Fruit fly (Drosophila melanogaster) whole organism, embryonic: ENCODE measurements around the gene Atg14.
A peak's percentile ranks its signal among the peaks of the same experiment; 100 is the strongest.

Experiments
- Abd-B ChIP-seq: fragments of 200-800 bp; sonication (Bioruptor generic); optimal IDR thresholded peaks from 2 replicates; lab custom pipeline; 2018; ENCODE audit warnings: missing biosample characterization, mild to moderate bottlenecking, missing genetic modification characterization, moderate library complexity
- Bgb ChIP-seq: fragments of 200-800 bp; sonication (Bioruptor generic); IDR thresholded peaks from 2 replicates; pipeline ENCODE4 v1.3.6; 2022; ENCODE audit warnings: missing biosample characterization, missing genetic modification characterization; ENCODE audit not compliant: partially characterized antibody
- Bteb2 ChIP-seq: fragments of 200-800 bp; sonication (Bioruptor generic); optimal IDR thresholded peaks from 2 replicates; lab custom pipeline; 2016; ENCODE audit warnings: missing biosample characterization, missing genetic modification characterization
- CG11723 ChIP-seq: fragments of 200-800 bp; sonication (Bioruptor generic); optimal IDR thresholded peaks from 2 replicates; lab custom pipeline; 2017; ENCODE audit warnings: missing biosample characterization, mild to moderate bottlenecking, missing genetic modification characterization
- CG12104 ChIP-seq: fragments of 200-800 bp; sonication (Bioruptor generic); optimal IDR thresholded peaks from 3 replicates; lab custom pipeline; 2016; ENCODE audit warnings: missing biosample characterization, missing genetic modification characterization
- CG12219 ChIP-seq: fragments of 200-800 bp; sonication (Bioruptor generic); optimal IDR thresholded peaks from 3 replicates; lab custom pipeline; 2018; ENCODE audit warnings: missing biosample characterization, mild to moderate bottlenecking, missing genetic modification characterization
- CG14667 ChIP-seq: fragments of 200-800 bp; sonication (Bioruptor generic); IDR thresholded peaks from 2 replicates; pipeline ENCODE4 v1.3.6; 2022; ENCODE audit warnings: missing biosample characterization, missing genetic modification characterization
- CG15011 ChIP-seq: fragments of 200-800 bp; sonication (Bioruptor generic); optimal IDR thresholded peaks from 3 replicates; lab custom pipeline; 2018; ENCODE audit warnings: missing biosample characterization, mild to moderate bottlenecking, missing genetic modification characterization
- CG1529 ChIP-seq: fragments of 200-800 bp; sonication (Bioruptor generic); optimal IDR thresholded peaks from 3 replicates; lab custom pipeline; 2018; ENCODE audit warnings: missing biosample characterization, missing genetic modification characterization
- CG1603 ChIP-seq: fragments of 200-800 bp; sonication (Bioruptor generic); optimal IDR thresholded peaks from 2 replicates; lab custom pipeline; 2019; ENCODE audit warnings: missing biosample characterization, mild to moderate bottlenecking, missing genetic modification characterization, moderate library complexity
- CG1832 ChIP-seq: fragments of 200-800 bp; sonication (Bioruptor generic); optimal IDR thresholded peaks from 2 replicates; lab custom pipeline; 2017; ENCODE audit warnings: missing biosample characterization, mild to moderate bottlenecking, missing genetic modification characterization, inconsistent platforms
- CG18476 ChIP-seq: fragments of 200-800 bp; sonication (Bioruptor generic); optimal IDR thresholded peaks from 2 replicates; lab custom pipeline; 2016; ENCODE audit warnings: missing biosample characterization, mild to moderate bottlenecking, missing genetic modification characterization
- CG2202 ChIP-seq: fragments of 200-800 bp; sonication (Bioruptor generic); optimal IDR thresholded peaks from 2 replicates; lab custom pipeline; 2018; ENCODE audit warnings: missing biosample characterization, mild to moderate bottlenecking, missing genetic modification characterization
- CG34224 ChIP-seq: fragments of 200-800 bp; sonication (Bioruptor generic); IDR thresholded peaks from 3 replicates; pipeline ENCODE4 v1.3.6; 2022; ENCODE audit warnings: missing biosample characterization, missing genetic modification characterization; ENCODE audit not compliant: partially characterized antibody
- CG6683 ChIP-seq: fragments of 200-800 bp; sonication (Bioruptor generic); optimal IDR thresholded peaks from 2 replicates; lab custom pipeline; 2017; ENCODE audit warnings: missing biosample characterization, mild to moderate bottlenecking, missing genetic modification characterization, missing genetic modification reagents
- CG7963 ChIP-seq: fragments of 200-800 bp; sonication (Bioruptor generic); IDR thresholded peaks from 3 replicates; pipeline ENCODE4 v1.3.6; 2022; ENCODE audit warnings: missing biosample characterization, missing genetic modification characterization; ENCODE audit not compliant: partially characterized antibody
- CG8388 ChIP-seq: fragments of 200-800 bp; sonication (Bioruptor generic); optimal IDR thresholded peaks from 2 replicates; lab custom pipeline; 2019; ENCODE audit warnings: missing biosample characterization, mild to moderate bottlenecking, missing genetic modification characterization, moderate library complexity
- CG8944 ChIP-seq: fragments of 200-800 bp; sonication (Bioruptor generic); optimal IDR thresholded peaks from 3 replicates; lab custom pipeline; 2016; ENCODE audit warnings: missing biosample characterization, missing genetic modification characterization
- CrebB ChIP-seq: fragments of 200-800 bp; sonication (Bioruptor generic); optimal IDR thresholded peaks from 3 replicates; lab custom pipeline; 2018; ENCODE audit warnings: missing biosample characterization, mild to moderate bottlenecking, missing genetic modification characterization
- Dfd ChIP-seq, 2 experiments: fragments of >200 bp; optimal IDR thresholded peaks; 2 replicates each; lab custom pipeline; 2017; ENCODE audit warnings: missing biosample characterization in 2 of 2, missing genetic modification characterization in 2 of 2
- Doc2 ChIP-seq: fragments of 200-800 bp; sonication (Bioruptor generic); IDR thresholded peaks from 2 replicates; pipeline ENCODE4 v1.3.6; 2022; ENCODE audit warnings: missing biosample characterization, missing genetic modification characterization
- E2f1 ChIP-seq: fragments of 200-800 bp; sonication (Bioruptor generic); IDR thresholded peaks from 2 replicates; pipeline ENCODE4 v1.3.6; 2022; ENCODE audit warnings: missing biosample characterization, missing genetic modification characterization
- Ets65A ChIP-seq: fragments of 200-800 bp; sonication (Bioruptor generic); peaks from one replicate; lab custom pipeline; 2016; ENCODE audit warnings: missing biosample characterization, missing genetic modification characterization
- Hey ChIP-seq: fragments of 200-800 bp; sonication (Bioruptor generic); optimal IDR thresholded peaks from 3 replicates; lab custom pipeline; 2018; ENCODE audit warnings: missing biosample characterization, mild to moderate bottlenecking, missing genetic modification characterization
- Hmx ChIP-seq: fragments of 200-800 bp; sonication (Bioruptor generic); optimal IDR thresholded peaks from 2 replicates; lab custom pipeline; 2016; ENCODE audit warnings: missing biosample characterization, missing genetic modification characterization
- MBD-R2 ChIP-seq: fragments of 200-800 bp; sonication (Bioruptor generic); IDR thresholded peaks from 2 replicates; pipeline ENCODE4 v1.3.6; 2022; ENCODE audit warnings: missing biosample characterization, missing genetic modification characterization
- NfI ChIP-seq: fragments of 200-800 bp; sonication (Bioruptor generic); optimal IDR thresholded peaks from 3 replicates; lab custom pipeline; 2018; ENCODE audit warnings: missing biosample characterization, mild to moderate bottlenecking, missing genetic modification characterization, moderate library complexity
- Ptx1 ChIP-seq: fragments of 200-800 bp; sonication (Bioruptor generic); IDR thresholded peaks from 2 replicates; pipeline ENCODE4 v1.3.6; 2022; ENCODE audit warnings: missing biosample characterization, missing genetic modification characterization
- Rx ChIP-seq: fragments of 200-800 bp; sonication (Bioruptor generic); IDR thresholded peaks from 2 replicates; pipeline ENCODE4 v1.3.6; 2022; ENCODE audit warnings: missing biosample characterization, missing genetic modification characterization
- YL-1 ChIP-seq: fragments of 200-800 bp; sonication (Bioruptor generic); optimal IDR thresholded peaks from 3 replicates; lab custom pipeline; 2017; ENCODE audit warnings: missing biosample characterization, mild to moderate bottlenecking, missing genetic modification characterization
- cg ChIP-seq: fragments of 200-800 bp; sonication (Bioruptor generic); optimal IDR thresholded peaks from 3 replicates; lab custom pipeline; 2019; ENCODE audit warnings: missing biosample characterization, mild to moderate bottlenecking, missing genetic modification characterization, moderate library complexity
- dan ChIP-seq: fragments of 200-800 bp; sonication (Bioruptor generic); IDR thresholded peaks from 2 replicates; pipeline ENCODE4 v1.3.6; 2022; ENCODE audit warnings: missing biosample characterization, missing genetic modification characterization
- dmrt11E ChIP-seq: fragments of 200-800 bp; sonication (Bioruptor generic); optimal IDR thresholded peaks from 3 replicates; lab custom pipeline; 2018; ENCODE audit warnings: missing biosample characterization, mild to moderate bottlenecking, missing genetic modification characterization, moderate library complexity
- hb ChIP-seq: fragments of 200-800 bp; sonication (Bioruptor generic); IDR thresholded peaks from 3 replicates; pipeline ENCODE4 v1.3.6; 2022; ENCODE audit warnings: missing biosample characterization, missing genetic modification characterization; ENCODE audit not compliant: partially characterized antibody
- hbn ChIP-seq: fragments of 200-800 bp; sonication (Bioruptor generic); IDR thresholded peaks from 2 replicates; pipeline ENCODE4 v1.3.6; 2022; ENCODE audit warnings: missing biosample characterization, missing genetic modification characterization; ENCODE audit not compliant: partially characterized antibody
- hth ChIP-seq: fragments of >200 bp; optimal IDR thresholded peaks from 2 replicates; lab custom pipeline; 2017; ENCODE audit warnings: inconsistent platforms
- kah ChIP-seq: fragments of 200-800 bp; sonication (Bioruptor generic); optimal IDR thresholded peaks from 2 replicates; lab custom pipeline; 2018; ENCODE audit warnings: missing biosample characterization, mild to moderate bottlenecking, missing genetic modification characterization
- mirr ChIP-seq: fragments of 200-800 bp; sonication (Bioruptor generic); optimal IDR thresholded peaks from 3 replicates; lab custom pipeline; 2018; ENCODE audit warnings: missing biosample characterization, mild to moderate bottlenecking, missing genetic modification characterization
- nerfin-1 ChIP-seq: fragments of 200-800 bp; sonication (Bioruptor generic); optimal IDR thresholded peaks from 3 replicates; lab custom pipeline; 2019; ENCODE audit warnings: missing biosample characterization, mild to moderate bottlenecking, missing genetic modification characterization, moderate library complexity
- ranshi ChIP-seq: fragments of 200-800 bp; sonication (Bioruptor generic); IDR thresholded peaks from 2 replicates; pipeline ENCODE4 v1.3.6; 2022; ENCODE audit warnings: missing biosample characterization, missing genetic modification characterization
- sim ChIP-seq: fragments of 200-800 bp; sonication (Bioruptor generic); IDR thresholded peaks from 2 replicates; pipeline ENCODE4 v1.3.6; 2022; ENCODE audit warnings: missing biosample characterization, missing genetic modification characterization
- sisA ChIP-seq: fragments of 200-800 bp; sonication (Bioruptor generic); IDR thresholded peaks from 2 replicates; pipeline ENCODE4 v1.3.6; 2022; ENCODE audit warnings: missing biosample characterization, missing genetic modification characterization
- slbo ChIP-seq: fragments of 200-800 bp; sonication (Bioruptor generic); IDR thresholded peaks from 2 replicates; pipeline ENCODE4 v1.3.6; 2022; ENCODE audit warnings: missing biosample characterization, missing genetic modification characterization
- slou ChIP-seq: fragments of 200-800 bp; sonication (Bioruptor generic); optimal IDR thresholded peaks from 3 replicates; lab custom pipeline; 2016; ENCODE audit warnings: missing biosample characterization, missing genetic modification characterization
- sob ChIP-seq: fragments of 200-800 bp; sonication (Bioruptor generic); IDR thresholded peaks from 2 replicates; pipeline ENCODE4 v1.3.6; 2022; ENCODE audit warnings: missing biosample characterization, missing genetic modification characterization
- tup ChIP-seq: fragments of 200-800 bp; sonication (Bioruptor generic); optimal IDR thresholded peaks from 2 replicates; lab custom pipeline; 2016; ENCODE audit warnings: missing biosample characterization, mild to moderate bottlenecking, missing genetic modification characterization, moderate library complexity
- vnd ChIP-seq: fragments of 200-800 bp; sonication (Bioruptor generic); IDR thresholded peaks from 3 replicates; pipeline ENCODE4 v1.3.6; 2022; ENCODE audit warnings: missing biosample characterization, missing genetic modification characterization; ENCODE audit not compliant: partially characterized antibody
- wek ChIP-seq: fragments of 200-800 bp; sonication (Bioruptor generic); optimal IDR thresholded peaks from 3 replicates; lab custom pipeline; 2018; ENCODE audit warnings: missing biosample characterization, mild to moderate bottlenecking, missing genetic modification characterization, moderate library complexity
- wor ChIP-seq: fragments of 200-800 bp; sonication (Bioruptor generic); IDR thresholded peaks from 2 replicates; pipeline ENCODE4 v1.3.6; 2022; ENCODE audit warnings: missing biosample characterization, missing genetic modification characterization
- z ChIP-seq: fragments of 200-800 bp; sonication (Bioruptor generic); IDR thresholded peaks from 3 replicates; pipeline ENCODE4 v1.3.6; 2022; ENCODE audit warnings: missing biosample characterization, missing genetic modification characterization
- zen ChIP-seq: fragments of 200-800 bp; sonication (Bioruptor generic); optimal IDR thresholded peaks from 3 replicates; lab custom pipeline; 2018; ENCODE audit warnings: missing biosample characterization, mild to moderate bottlenecking, missing genetic modification characterization, moderate library complexity
- zf30C ChIP-seq: fragments of 200-800 bp; sonication (Bioruptor generic); optimal IDR thresholded peaks from 3 replicates; lab custom pipeline; 2018; ENCODE audit warnings: missing biosample characterization, mild to moderate bottlenecking, missing genetic modification characterization

The Atg14 gene

DNA sequence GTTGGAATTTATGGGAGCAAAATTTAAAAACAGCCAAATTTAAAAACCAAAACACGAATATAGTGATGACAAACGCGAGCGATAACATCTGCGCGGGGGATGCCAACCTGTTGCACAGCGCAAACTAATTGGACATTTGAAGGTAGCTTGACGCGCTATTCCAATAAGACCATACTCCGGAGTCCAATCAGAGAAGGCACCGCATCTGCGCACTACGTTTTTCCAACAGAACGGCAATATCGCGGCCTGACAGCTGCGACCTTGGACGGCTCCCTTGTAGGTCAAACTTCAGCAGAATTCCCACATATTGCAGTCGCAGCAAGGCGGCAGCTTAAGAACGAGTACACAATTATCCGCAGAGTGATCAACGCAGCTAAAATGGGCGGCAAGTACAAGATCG is 31.9 kb downstream of the Atg14 start, which contains the start of the genes CG11882 and Pglym78 (continued):
- no peak for TF ChIP-seq CG14667 (GFP tag; lab: Robert Waterston, UW)
- TF ChIP-seq z (GFP tag; lab: Robert Waterston, UW), result no peak
- no peak for TF ChIP-seq Ets65A (GFP tag; lab: Kevin White, UChicago)
- TF ChIP-seq CG2202, result no peak
- no peak for TF ChIP-seq CG1529
- peak; percentile 82 for TF ChIP-seq kah
- no peak for TF ChIP-seq Hmx (GFP tag; lab: Kevin White, UChicago)
- TF ChIP-seq Rx (GFP tag; lab: Robert Waterston, UW), result no peak
- TF ChIP-seq MBD-R2, result peak; percentile 95
- TF ChIP-seq wek (GFP tag; lab: Kevin White, UChicago), result no peak
- TF ChIP-seq Dfd (GFP tag; optimal IDR thresholded peaks at IDR 0.05; lab: Kevin White, UChicago), result no peak
- TF ChIP-seq zf30C (GFP tag; lab: Kevin White, UChicago), result no peak
- TF ChIP-seq CG6683, result no peak
- TF ChIP-seq Bgb (GFP tag; lab: Robert Waterston, UW), result peak; percentile 62; the same call in 1 of the 2 replicates
- no peak for TF ChIP-seq CG8388 (GFP tag; lab: Kevin White, UChicago)
- TF ChIP-seq CG15011 (GFP tag; lab: Kevin White, UChicago), result no peak
- TF ChIP-seq CG12219 (GFP tag; lab: Kevin White, UChicago), result no peak
- TF ChIP-seq CG11723 (GFP tag; lab: Kevin White, UChicago), result no peak
- TF ChIP-seq sob (GFP tag; lab: Robert Waterston, UW), result peak; percentile 68
- TF ChIP-seq CG1832, result no peak
- no peak for TF ChIP-seq CG8944 (GFP tag; lab: Kevin White, UChicago)
- TF ChIP-seq mirr, result peak; percentile 34
- TF ChIP-seq Abd-B (GFP tag; lab: Kevin White, UChicago), result no peak
- peak; percentile 72 for TF ChIP-seq CG34224 (GFP tag; lab: Robert Waterston, UW)
- no peak for TF ChIP-seq vnd (GFP tag; lab: Robert Waterston, UW)
- TF ChIP-seq zen (tag; lab: Kevin White, UChicago), result no peak
- TF ChIP-seq Bteb2, result no peak
- no peak for TF ChIP-seq ranshi (GFP tag; lab: Robert Waterston, UW)
- peak; percentile 94 for TF ChIP-seq YL-1 (GFP tag; lab: Kevin White, UChicago)
- TF ChIP-seq hbn (GFP tag; lab: Robert Waterston, UW), result peak; percentile 57; the same call in 1 of the 2 replicates
- peak; percentile 39 for TF ChIP-seq NfI
- no peak for TF ChIP-seq hb (GFP tag; lab: Robert Waterston, UW)
- TF ChIP-seq hth (lab: Kevin White, UChicago), result no peak
- no peak for TF ChIP-seq slou (GFP tag; lab: Kevin White, UChicago)
- TF ChIP-seq tup (GFP tag; lab: Kevin White, UChicago), result no peak
- TF ChIP-seq dan (GFP tag; lab: Robert Waterston, UW), result no peak
- TF ChIP-seq cg (GFP tag; lab: Kevin White, UChicago), result no peak
- peak; percentile 67 for TF ChIP-seq CrebB (tag; lab: Kevin White, UChicago)
- TF ChIP-seq CG18476, result no peak
- no peak for TF ChIP-seq dmrt11E (tag; lab: Kevin White, UChicago)
- TF ChIP-seq nerfin-1 (tag; lab: Kevin White, UChicago), result peak; percentile 28
- peak; percentile 91 for TF ChIP-seq CG1603
- peak; percentile 49 for TF ChIP-seq E2f1 (GFP tag; lab: Robert Waterston, UW)
- no peak for TF ChIP-seq CG7963 (GFP tag; lab: Robert Waterston, UW)
- no peak for TF ChIP-seq sim (GFP tag; lab: Robert Waterston, UW)
- peak; percentile 56 for TF ChIP-seq sisA (GFP tag; lab: Robert Waterston, UW)
- TF ChIP-seq Doc2 (GFP tag; lab: Robert Waterston, UW), result no peak
- TF ChIP-seq CG12104 (GFP tag; lab: Kevin White, UChicago), result no peak
- TF ChIP-seq Ptx1 (GFP tag; lab: Robert Waterston, UW), result peak; percentile 60
- no peak for TF ChIP-seq Hey (tag; lab: Kevin White, UChicago)
- TF ChIP-seq slbo (GFP tag; lab: Robert Waterston, UW), result peak; percentile 74
- TF ChIP-seq wor (GFP tag; lab: Robert Waterston, UW), result no peak
